Worm (Caenorhabditis elegans) whole organism, midembryonic: ENCODE measurements around the gene rsa-2.

ENCODE experiments used
- T22C8.4 ChIP-seq: fragments of 200-800 bp; sonication (Bioruptor generic); IDR thresholded peaks from 2 replicates; pipeline ENCODE4 v1.3.6; 2022; ENCODE audit warnings: missing genetic modification characterization, missing compliant biosample characterization
- cog-1 ChIP-seq: sonication (generic microtip); optimal IDR thresholded peaks from 2 replicates; lab custom pipeline; 2016; ENCODE audit warnings: missing genetic modification characterization, missing compliant biosample characterization
- flt-1 ChIP-seq: fragments of 200-800 bp; sonication (Bioruptor generic); IDR thresholded peaks from 2 replicates; pipeline ENCODE4 v1.3.6; 2022; ENCODE audit warnings: missing genetic modification characterization, missing compliant biosample characterization
- klf-2 ChIP-seq: fragments of 200-800 bp; sonication (Bioruptor generic); conservative IDR thresholded peaks from 2 replicates; pipeline ENCODE4 v1.3.6; 2022; ENCODE audit warnings: missing genetic modification reagents, missing genetic modification characterization, missing compliant biosample characterization
- med-1 ChIP-seq: sonication (generic microtip); optimal IDR thresholded peaks from 2 replicates; lab custom pipeline; 2017; ENCODE audit warnings: missing genetic modification characterization, mild to moderate bottlenecking, missing compliant biosample characterization, antibody characterized with exemption, missing genetic modification reagents; ENCODE audit not compliant: insufficient read depth
- ref-1 ChIP-seq: fragments of 200-800 bp; sonication (Bioruptor generic); conservative IDR thresholded peaks from 2 replicates; pipeline ENCODE4 v1.3.6; 2022; ENCODE audit warnings: missing genetic modification reagents, missing genetic modification characterization, missing compliant biosample characterization
- tab-1 ChIP-seq: fragments of 200-800 bp; sonication (Bioruptor generic); IDR thresholded peaks from 2 replicates; pipeline ENCODE4 v1.3.6; 2022; ENCODE audit warnings: missing genetic modification characterization, missing compliant biosample characterization
- ztf-23 ChIP-seq: fragments of 200-800 bp; sonication (Bioruptor generic); IDR thresholded peaks from 2 replicates; pipeline ENCODE4 v1.3.6; 2022; ENCODE audit warnings: missing genetic modification reagents, missing genetic modification characterization, missing compliant biosample characterization
- ztf-29 ChIP-seq: fragments of 200-800 bp; sonication (Bioruptor generic); IDR thresholded peaks from 2 replicates; pipeline ENCODE4 v1.3.6; 2022; ENCODE audit warnings: missing genetic modification reagents, missing genetic modification characterization, missing compliant biosample characterization

The rsa-2 gene

ce11 chrIII:11039250-11039649, 24.0 kb upstream of the rsa-2 start:
- TF ChIP-seq ztf-29 (GFP tag; lab: Robert Waterston, UW) (no peak), tab-1 (no peak), klf-2 (GFP tag; lab: Robert Waterston, UW) (no peak), med-1 (GFP tag; lab: Kevin White, UChicago) (no peak), T22C8.4 (GFP tag; lab: Robert Waterston, UW) (no peak), flt-1 (GFP tag; lab: Robert Waterston, UW) (no peak), ref-1 (GFP tag; lab: Robert Waterston, UW) (no peak), cog-1 (no peak), ztf-23 (no peak)

DNA sequence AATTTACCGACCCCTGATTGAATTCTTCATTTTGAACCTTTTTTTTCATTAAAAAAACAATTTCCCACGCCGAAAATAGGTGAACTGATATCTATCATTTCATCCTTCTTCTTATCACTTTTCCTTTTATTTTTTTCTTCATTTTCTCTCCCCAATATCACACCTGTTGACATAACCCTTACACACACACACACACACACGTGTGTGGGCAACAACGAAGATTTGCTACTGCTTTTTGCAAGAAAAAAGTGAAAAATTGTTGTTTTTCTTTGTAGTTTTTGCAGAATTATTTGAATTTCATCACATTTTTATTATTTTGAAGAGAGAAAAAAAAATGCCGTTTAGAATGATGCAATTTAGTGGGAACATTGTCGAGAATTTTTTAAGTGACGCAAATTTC, 22.7 kb upstream of the rsa-2 start:
- TF ChIP-seq ref-1 (GFP tag; lab: Robert Waterston, UW) (no peak), tab-1 (no peak), flt-1 (GFP tag; lab: Robert Waterston, UW) (no peak), T22C8.4 (GFP tag; lab: Robert Waterston, UW) (no peak), klf-2 (GFP tag; lab: Robert Waterston, UW) (no peak), ztf-29 (GFP tag; lab: Robert Waterston, UW) (no peak)

DNA sequence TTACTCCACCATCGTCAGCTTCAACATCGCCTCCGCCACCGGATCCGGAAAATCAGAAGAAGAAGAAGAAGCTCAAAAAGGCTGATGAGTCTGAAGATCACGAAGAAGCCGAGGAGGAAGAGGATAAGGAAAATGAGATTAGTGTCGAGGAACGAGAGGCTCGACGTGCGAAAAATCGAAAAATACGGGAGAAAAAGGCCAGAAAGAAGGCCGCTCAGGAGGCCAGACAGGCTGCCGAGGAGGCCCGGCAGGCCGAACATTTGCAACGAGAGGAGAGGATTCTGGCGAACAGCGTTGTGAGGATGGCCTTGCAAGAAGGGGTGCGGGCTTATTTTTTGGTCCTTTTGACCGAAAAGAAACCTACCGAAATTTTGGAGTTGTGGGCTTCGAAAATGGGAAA, 18.1 kb upstream of the rsa-2 start:
- TF ChIP-seq ztf-29 (GFP tag; lab: Robert Waterston, UW) (no peak), flt-1 (GFP tag; lab: Robert Waterston, UW) (no peak), ref-1 (GFP tag; lab: Robert Waterston, UW) (no peak), cog-1 (no peak), med-1 (GFP tag; lab: Kevin White, UChicago) (no peak), tab-1 (no peak), ztf-23 (no peak)

ce11 chrIII:11046549-11046948, 16.7 kb upstream of the rsa-2 start:
- TF ChIP-seq ref-1 (GFP tag; lab: Robert Waterston, UW) (no peak), tab-1 (no peak)

ce11 chrIII:11050658-11051118, 12.6 kb upstream of the rsa-2 start:
- TF ChIP-seq tab-1, result no peak
- no peak for TF ChIP-seq ztf-29 (GFP tag; lab: Robert Waterston, UW)

ce11 chrIII:11053603-11054002, 9.7 kb upstream of the rsa-2 start:
- TF ChIP-seq med-1 (GFP tag; lab: Kevin White, UChicago), result no peak
- TF ChIP-seq tab-1, result no peak
- TF ChIP-seq klf-2 (GFP tag; lab: Robert Waterston, UW), result no peak
- no peak for TF ChIP-seq flt-1 (GFP tag; lab: Robert Waterston, UW)
- no peak for TF ChIP-seq T22C8.4 (GFP tag; lab: Robert Waterston, UW)
- TF ChIP-seq ref-1 (GFP tag; lab: Robert Waterston, UW), result no peak
- no peak for TF ChIP-seq cog-1
- no peak for TF ChIP-seq ztf-23

ce11 chrIII:11054032-11054431, 9.2 kb upstream of the rsa-2 start:
- TF ChIP-seq ztf-29 (GFP tag; lab: Robert Waterston, UW), result no peak
- no peak for TF ChIP-seq med-1 (GFP tag; lab: Kevin White, UChicago)
- TF ChIP-seq ref-1 (GFP tag; lab: Robert Waterston, UW), result no peak
- no peak for TF ChIP-seq T22C8.4 (GFP tag; lab: Robert Waterston, UW)
- TF ChIP-seq klf-2 (GFP tag; lab: Robert Waterston, UW), result no peak
- TF ChIP-seq flt-1 (GFP tag; lab: Robert Waterston, UW), result no peak
- TF ChIP-seq tab-1, result no peak
- TF ChIP-seq cog-1, result no peak
- no peak for TF ChIP-seq ztf-23

- TF ChIP-seq ztf-29 (GFP tag; lab: Robert Waterston, UW), result no peak
Measured at ce11 chrIII:11054532-11055265, 8.6 kb upstream of the rsa-2 start.

DNA sequence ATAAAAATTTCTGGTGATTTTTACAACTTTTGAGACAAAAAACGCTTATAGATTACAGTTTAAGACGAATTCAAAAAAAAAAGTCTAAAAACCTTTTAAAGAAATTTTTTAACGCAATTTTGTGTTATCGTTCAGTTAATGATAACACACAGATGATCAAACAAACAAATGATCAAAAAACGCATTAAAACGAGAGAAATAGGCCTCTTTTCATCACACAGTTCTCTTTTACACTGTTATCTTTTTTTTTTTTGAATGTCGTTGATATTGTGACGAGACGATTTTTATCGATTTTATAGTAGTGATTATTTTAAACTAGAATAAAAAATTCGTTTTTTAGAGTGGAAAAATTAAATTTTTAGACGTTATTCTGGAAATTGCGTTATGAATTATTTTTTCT, 3.5 kb upstream of the rsa-2 start:
- TF ChIP-seq klf-2 (GFP tag; lab: Robert Waterston, UW), result no peak
- TF ChIP-seq ztf-23, result no peak
- no peak for TF ChIP-seq cog-1
- no peak for TF ChIP-seq T22C8.4 (GFP tag; lab: Robert Waterston, UW)
- TF ChIP-seq ztf-29 (GFP tag; lab: Robert Waterston, UW), result no peak
- no peak for TF ChIP-seq tab-1
- no peak for TF ChIP-seq flt-1 (GFP tag; lab: Robert Waterston, UW)
- TF ChIP-seq med-1 (GFP tag; lab: Kevin White, UChicago), result no peak
- no peak for TF ChIP-seq ref-1 (GFP tag; lab: Robert Waterston, UW)

DNA sequence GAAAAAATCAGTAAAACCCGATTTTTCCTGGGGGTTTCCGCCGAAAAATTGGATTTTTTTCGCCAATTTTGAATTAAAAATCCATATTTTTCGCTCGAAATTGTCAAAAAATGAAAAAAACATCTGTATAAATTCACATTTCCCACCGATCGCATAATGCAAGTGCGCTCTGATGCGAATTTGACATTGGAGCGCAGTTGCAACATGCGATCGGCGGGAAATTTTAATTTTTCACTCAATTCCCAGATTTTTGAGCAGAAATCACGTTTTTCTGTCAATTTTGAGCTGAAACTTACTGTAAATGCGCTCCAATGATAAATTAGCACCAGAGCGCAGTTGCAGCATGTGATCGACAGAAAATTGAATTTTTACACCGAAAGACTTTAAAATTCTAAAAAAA, 1.3 kb downstream of the rsa-2 start:
- TF ChIP-seq ztf-23 (no peak), ref-1 (GFP tag; lab: Robert Waterston, UW) (no peak), med-1 (GFP tag; lab: Kevin White, UChicago) (no peak), cog-1 (no peak), ztf-29 (GFP tag; lab: Robert Waterston, UW) (no peak), tab-1 (no peak), T22C8.4 (GFP tag; lab: Robert Waterston, UW) (no peak)

DNA sequence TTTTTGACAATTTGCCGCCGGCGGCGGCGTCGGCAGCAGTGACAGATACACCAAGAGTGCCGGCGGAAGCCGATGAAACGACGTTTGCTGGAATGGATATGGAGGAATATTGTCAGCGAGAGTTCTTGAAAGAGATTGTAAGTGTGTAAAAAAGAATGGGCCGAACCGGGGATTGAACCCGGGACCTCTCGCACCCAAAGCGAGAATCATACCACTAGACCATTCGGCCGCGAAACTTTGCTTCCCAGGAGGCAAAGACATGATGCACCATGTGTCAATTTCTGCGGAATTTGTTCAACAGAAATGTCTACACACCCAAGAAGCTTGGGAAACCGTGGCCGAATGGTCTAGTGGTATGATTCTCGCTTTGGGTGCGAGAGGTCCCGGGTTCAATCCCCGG, 3.4 kb downstream of the rsa-2 start:
- 0 out of 2 replicates have a peak, but pooled peaks have one; percentile 15 for TF ChIP-seq ztf-29 (GFP tag; lab: Robert Waterston, UW)
- peak; percentile 10; the same call in 1 of the 2 replicates for TF ChIP-seq T22C8.4 (GFP tag; lab: Robert Waterston, UW)
- TF ChIP-seq ref-1 (GFP tag; lab: Robert Waterston, UW), result 0 out of 2 replicates have a peak, but pooled peaks have one; percentile 6
- TF ChIP-seq flt-1 (GFP tag; lab: Robert Waterston, UW), result peak; percentile 78
- TF ChIP-seq tab-1, result peak; percentile 58
- no peak; the same call in 1 of the 2 replicates for TF ChIP-seq klf-2 (GFP tag; lab: Robert Waterston, UW)
- no peak for TF ChIP-seq med-1 (GFP tag; lab: Kevin White, UChicago)
- TF ChIP-seq ztf-23, result peak; percentile 81
- peak; percentile 17 for TF ChIP-seq cog-1
